Worm (Caenorhabditis elegans): ENCODE results near the gene H25K10.1.

H25K10.1 gene

ce11 chrIV:16225747-16226146, 23.6 kb downstream of the H25K10.1 start, which contains the start of gene H25K10.4:
Gene H25K10.4, plus strand, starts transcription at chrIV:16226047.
- TF ChIP-seq ztf-29 (GFP tag; IDR thresholded peaks at IDR 0.05) (no peak), flt-1 (GFP tag; IDR thresholded peaks at IDR 0.05) (no peak), tab-1 (GFP tag; IDR thresholded peaks at IDR 0.05) (no peak), ztf-23 (GFP tag; IDR thresholded peaks at IDR 0.05) (no peak)

DNA sequence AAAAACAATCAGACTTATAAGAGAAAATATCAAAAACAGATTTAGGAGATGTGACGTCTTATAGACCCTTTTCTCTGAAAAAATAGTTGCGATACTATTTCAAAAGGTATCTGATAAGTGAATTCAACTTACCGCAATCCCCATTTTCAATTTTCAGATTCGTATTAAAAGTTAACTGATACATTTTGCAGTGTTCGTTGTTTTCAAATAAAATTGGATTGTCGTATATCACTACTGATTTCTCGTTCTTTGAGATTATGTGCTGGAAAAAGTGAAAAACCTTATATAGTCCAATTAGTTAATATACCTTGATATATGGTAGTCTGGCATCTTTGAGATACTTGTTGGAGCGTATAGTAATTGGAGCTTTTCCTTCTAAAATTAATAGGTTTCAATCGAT, 28.3 kb downstream of the H25K10.1 start:
- TF ChIP-seq klf-2 (GFP tag; conservative IDR thresholded peaks at IDR 0.05) = no peak
- TF ChIP-seq ref-1 (GFP tag; conservative IDR thresholded peaks at IDR 0.05) = no peak
- no peak for TF ChIP-seq ztf-23 (GFP tag; IDR thresholded peaks at IDR 0.05)
- TF ChIP-seq med-1 (GFP tag; optimal IDR thresholded peaks at IDR 0.05; ENCODE audit: insufficient read depth) = no peak
- no peak for TF ChIP-seq tab-1 (GFP tag; IDR thresholded peaks at IDR 0.05)

ce11 chrIV:16233028-16233427, 30.9 kb downstream of the H25K10.1 start, which contains the start of the genes hpa-1 and irld-39:
Gene hpa-1, minus strand, starts transcription at chrIV:16233128.
Gene irld-39, plus strand, starts transcription at chrIV:16233148.
- TF ChIP-seq T22C8.4 (GFP tag; IDR thresholded peaks at IDR 0.05) (no peak), cog-1 (tag; optimal IDR thresholded peaks at IDR 0.05) (no peak), ztf-29 (GFP tag; IDR thresholded peaks at IDR 0.05) (no peak), flt-1 (GFP tag; IDR thresholded peaks at IDR 0.05) (no peak), tab-1 (GFP tag; IDR thresholded peaks at IDR 0.05) (no peak), ztf-23 (GFP tag; IDR thresholded peaks at IDR 0.05) (no peak), med-1 (GFP tag; optimal IDR thresholded peaks at IDR 0.05; ENCODE audit: insufficient read depth) (no peak), klf-2 (GFP tag; conservative IDR thresholded peaks at IDR 0.05) (no peak), ref-1 (GFP tag; conservative IDR thresholded peaks at IDR 0.05) (no peak)

- no peak for TF ChIP-seq klf-2 (GFP tag; conservative IDR thresholded peaks at IDR 0.05)
- TF ChIP-seq tab-1 (GFP tag; IDR thresholded peaks at IDR 0.05) = no peak
- no peak for TF ChIP-seq ztf-29 (GFP tag; IDR thresholded peaks at IDR 0.05)
- TF ChIP-seq T22C8.4 (GFP tag; IDR thresholded peaks at IDR 0.05) = no peak
- no peak for TF ChIP-seq med-1 (GFP tag; optimal IDR thresholded peaks at IDR 0.05; ENCODE audit: insufficient read depth)
- no peak for TF ChIP-seq ref-1 (GFP tag; conservative IDR thresholded peaks at IDR 0.05)
- TF ChIP-seq cog-1 (tag; optimal IDR thresholded peaks at IDR 0.05) = no peak
- TF ChIP-seq ztf-23 (GFP tag; IDR thresholded peaks at IDR 0.05) = no peak
- TF ChIP-seq flt-1 (GFP tag; IDR thresholded peaks at IDR 0.05) = no peak
Observed at ce11 chrIV:16236827-16237226, 34.7 kb downstream of the H25K10.1 start.

DNA sequence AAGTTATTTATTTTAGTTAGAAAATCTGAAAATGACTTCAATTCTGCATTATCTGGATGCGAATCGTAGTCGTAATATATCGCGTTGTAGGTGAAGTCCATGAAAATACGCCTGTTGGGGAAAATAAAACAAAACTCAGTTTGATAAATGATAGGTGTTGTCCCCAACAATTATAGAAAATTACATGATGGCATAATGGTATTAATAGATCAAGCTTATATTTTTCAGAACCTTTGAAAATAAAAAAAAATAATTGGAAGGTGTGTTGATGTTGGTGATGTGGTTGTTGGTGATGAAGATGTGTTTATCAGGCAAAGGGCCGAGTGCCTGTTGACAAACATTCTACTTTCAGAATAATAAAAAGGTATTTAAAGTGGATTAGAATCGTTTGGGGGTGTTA, 36.4 kb downstream of the H25K10.1 start, which contains the start of gene srw-61:
Gene srw-61, minus strand, starts transcription at position 101 of the 400 bp plus-strand sequence.
- TF ChIP-seq med-1 (GFP tag; optimal IDR thresholded peaks at IDR 0.05; ENCODE audit: insufficient read depth) (no peak), cog-1 (tag; optimal IDR thresholded peaks at IDR 0.05) (no peak), ztf-29 (GFP tag; IDR thresholded peaks at IDR 0.05) (no peak), flt-1 (GFP tag; IDR thresholded peaks at IDR 0.05) (no peak), T22C8.4 (GFP tag; IDR thresholded peaks at IDR 0.05) (no peak), klf-2 (GFP tag; conservative IDR thresholded peaks at IDR 0.05) (no peak), tab-1 (GFP tag; IDR thresholded peaks at IDR 0.05) (no peak), ref-1 (GFP tag; conservative IDR thresholded peaks at IDR 0.05) (no peak), ztf-23 (GFP tag; IDR thresholded peaks at IDR 0.05) (no peak)

DNA sequence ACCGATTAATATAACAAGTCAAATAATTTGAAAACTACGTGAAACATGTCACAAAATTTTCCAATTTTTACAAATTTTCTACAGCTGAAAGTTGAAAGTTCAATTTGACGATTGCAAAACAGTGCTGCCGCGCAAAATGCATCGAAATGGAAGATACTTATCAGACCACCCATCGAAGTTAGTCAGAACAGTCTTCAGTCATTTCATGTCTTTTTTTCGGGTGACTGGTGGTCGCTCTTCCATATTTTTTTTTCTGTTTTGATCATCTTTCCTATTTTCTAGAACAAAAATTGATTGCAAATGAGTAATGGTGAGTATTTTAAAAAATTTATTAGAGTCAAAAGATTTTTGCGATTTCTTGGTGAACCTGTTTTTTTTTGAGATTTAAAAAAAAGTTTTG, 45.0 kb downstream of the H25K10.1 start, which contains the start of gene F38C2.1:
Gene F38C2.1, plus strand, starts transcription at position 301 of the 400 bp plus-strand sequence.
- TF ChIP-seq med-1 (GFP tag; optimal IDR thresholded peaks at IDR 0.05; ENCODE audit: insufficient read depth) = no peak
- TF ChIP-seq cog-1 (tag; optimal IDR thresholded peaks at IDR 0.05) = no peak
- no peak for TF ChIP-seq T22C8.4 (GFP tag; IDR thresholded peaks at IDR 0.05)
- TF ChIP-seq ztf-29 (GFP tag; IDR thresholded peaks at IDR 0.05) = no peak
- TF ChIP-seq ref-1 (GFP tag; conservative IDR thresholded peaks at IDR 0.05) = no peak
- TF ChIP-seq ztf-23 (GFP tag; IDR thresholded peaks at IDR 0.05) = no peak
- no peak for TF ChIP-seq flt-1 (GFP tag; IDR thresholded peaks at IDR 0.05)
- no peak for TF ChIP-seq tab-1 (GFP tag; IDR thresholded peaks at IDR 0.05)
- no peak for TF ChIP-seq klf-2 (GFP tag; conservative IDR thresholded peaks at IDR 0.05)

DNA sequence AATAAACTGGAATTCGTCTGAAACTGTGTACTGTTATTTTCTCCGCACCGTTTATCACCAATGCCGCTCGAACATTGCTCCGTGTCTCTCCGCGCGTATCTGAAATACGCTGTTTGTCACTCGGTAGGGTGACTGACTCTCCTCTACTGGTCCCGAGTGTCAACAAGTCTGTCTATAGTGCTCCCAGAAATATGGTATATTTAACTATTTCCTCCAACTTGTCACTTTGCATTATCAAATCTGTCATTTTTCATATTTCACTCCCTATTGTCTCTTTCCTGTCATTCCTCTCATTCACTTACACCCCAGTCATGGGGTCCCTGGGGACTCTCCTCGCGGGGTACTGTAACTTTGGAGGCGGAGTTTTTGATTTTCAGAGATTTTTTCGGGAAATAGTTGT, 52.3 kb downstream of the H25K10.1 start, which contains the start of gene hlh-17:
Gene hlh-17, plus strand, starts transcription at position 301 of the 400 bp plus-strand sequence.
- TF ChIP-seq T22C8.4 (GFP tag; IDR thresholded peaks at IDR 0.05) = no peak
- no peak for TF ChIP-seq ref-1 (GFP tag; conservative IDR thresholded peaks at IDR 0.05)
- no peak for TF ChIP-seq tab-1 (GFP tag; IDR thresholded peaks at IDR 0.05)
- TF ChIP-seq med-1 (GFP tag; optimal IDR thresholded peaks at IDR 0.05; ENCODE audit: insufficient read depth) = no peak
- no peak for TF ChIP-seq klf-2 (GFP tag; conservative IDR thresholded peaks at IDR 0.05)
- no peak for TF ChIP-seq cog-1 (tag; optimal IDR thresholded peaks at IDR 0.05)
- TF ChIP-seq ztf-29 (GFP tag; IDR thresholded peaks at IDR 0.05) = no peak
- no peak for TF ChIP-seq ztf-23 (GFP tag; IDR thresholded peaks at IDR 0.05)
- no peak for TF ChIP-seq flt-1 (GFP tag; IDR thresholded peaks at IDR 0.05)
